Worm (Caenorhabditis elegans) whole organism, late embryonic: ENCODE data around the gene grd-2.

Source experiments
- Y22D7AL.16 ChIP-seq: sonication (generic microtip); optimal IDR thresholded peaks from 2 replicates; lab custom pipeline; 2016; ENCODE audit warnings: missing genetic modification characterization, missing compliant biosample characterization
- fkh-10 ChIP-seq: fragments of 150-350 bp; optimal IDR thresholded peaks from 2 replicates; lab custom pipeline; 2014; ENCODE audit warnings: missing biosample characterization, missing genetic modification reagents, missing genetic modification characterization
- nhr-11 ChIP-seq: fragments of 150-350 bp; optimal IDR thresholded peaks from 2 replicates; lab custom pipeline; 2014; ENCODE audit warnings: missing biosample characterization, missing genetic modification characterization
- unc-3 ChIP-seq, 2 experiments: fragments of 200-800 bp in 1 of 2; sonication (Bioruptor generic) in 1 of 2; sonication (generic microtip) in 1 of 2; conservative IDR thresholded peaks in 1 of 2; optimal IDR thresholded peaks in 1 of 2; 2 replicates each; pipeline versions ENCODE4 v1.3.6 to Lab custom; 2016 to 2022; ENCODE audit warnings: missing compliant biosample characterization in 2 of 2, missing genetic modification characterization in 2 of 2, missing genetic modification reagents in 1 of 2

DNA sequence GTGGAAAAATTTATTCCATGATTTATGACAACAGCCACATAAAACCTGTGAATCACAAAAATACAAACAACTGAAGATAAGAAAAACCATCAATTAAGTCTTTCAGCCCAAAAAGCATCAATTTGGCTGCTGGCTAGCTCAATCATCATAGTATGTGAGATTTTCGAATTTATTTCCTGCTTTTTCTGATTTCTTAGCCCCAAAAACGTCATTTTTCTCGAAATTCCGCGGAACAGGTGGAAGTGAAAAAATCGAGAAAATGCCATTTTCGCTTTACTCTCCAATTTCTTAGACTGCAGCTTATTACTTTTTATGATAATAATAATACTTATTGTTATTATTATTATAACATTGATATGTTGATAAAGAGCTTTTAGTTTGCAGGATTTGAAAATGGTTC, 32.3 kb downstream of the grd-2 start, which contains the start of gene srxa-15:
- TF ChIP-seq fkh-10 (GFP tag; lab: Kevin White, UChicago) (no peak), nhr-11 (tag; lab: Kevin White, UChicago) (no peak), unc-3 (GFP tag; conservative IDR thresholded peaks at IDR 0.05; lab: Robert Waterston, UW) (no peak), unc-3 (tag; optimal IDR thresholded peaks at IDR 0.05; lab: Kevin White, UChicago) (no peak), Y22D7AL.16 (tag; lab: Kevin White, UChicago) (no peak)
